Worm (Caenorhabditis elegans) whole organism, mixed stage, embryonic: ENCODE data around the gene C03G6.6.

Experiments used
- M03D4.4 ChIP-seq: sonication (generic microtip); optimal IDR thresholded peaks from 2 replicates; lab custom pipeline; 2017; ENCODE audit warnings: mild to moderate bottlenecking, missing genetic modification characterization, missing compliant biosample characterization
- bed-3 ChIP-seq: fragments of 200-800 bp; sonication (Bioruptor generic); optimal IDR thresholded peaks from 3 replicates; lab custom pipeline; 2018; ENCODE audit warnings: mild to moderate bottlenecking, missing genetic modification characterization, moderate library complexity, missing compliant biosample characterization
- blmp-1 ChIP-seq: fragments of 150-350 bp; optimal IDR thresholded peaks from 2 replicates; lab custom pipeline; 2014; ENCODE audit warnings: missing biosample characterization, missing genetic modification characterization
- ceh-39 ChIP-seq: fragments of 150-350 bp; optimal IDR thresholded peaks from 2 replicates; lab custom pipeline; 2014; ENCODE audit warnings: missing biosample characterization, missing genetic modification characterization
- ceh-43 ChIP-seq: fragments of 200-800 bp; sonication (Bioruptor generic); optimal IDR thresholded peaks from 2 replicates; lab custom pipeline; 2018; ENCODE audit warnings: mild to moderate bottlenecking, missing genetic modification characterization, moderate library complexity, missing compliant biosample characterization
- ceh-83 ChIP-seq: fragments of 200-800 bp; sonication (Bioruptor generic); optimal IDR thresholded peaks from 2 replicates; lab custom pipeline; 2018; ENCODE audit warnings: mild to moderate bottlenecking, missing genetic modification characterization, missing compliant biosample characterization
- ces-1 ChIP-seq: fragments of 150-350 bp; optimal IDR thresholded peaks from 2 replicates; lab custom pipeline; 2014; ENCODE audit warnings: missing biosample characterization, missing genetic modification reagents, missing genetic modification characterization
- cnd-1 ChIP-seq: fragments of 200-800 bp; sonication (Bioruptor generic); optimal IDR thresholded peaks from 2 replicates; lab custom pipeline; 2018; ENCODE audit warnings: mild to moderate bottlenecking, missing genetic modification characterization, missing compliant biosample characterization
- drap-1 ChIP-seq: fragments of 200-800 bp; sonication (Bioruptor generic); optimal IDR thresholded peaks from 3 replicates; lab custom pipeline; 2018; ENCODE audit warnings: mild to moderate bottlenecking, missing genetic modification characterization, missing compliant biosample characterization
- elt-1 ChIP-seq: sonication (generic microtip); optimal IDR thresholded peaks from 2 replicates; lab custom pipeline; 2017; ENCODE audit warnings: missing genetic modification characterization, mild to moderate bottlenecking, missing compliant biosample characterization, antibody characterized with exemption, moderate library complexity, borderline replicate concordance; ENCODE audit not compliant: insufficient read depth
- elt-3 ChIP-seq: fragments of 150-350 bp; optimal IDR thresholded peaks from 2 replicates; lab custom pipeline; 2014; ENCODE audit warnings: missing biosample characterization, missing genetic modification characterization
- flh-1 ChIP-seq: fragments of 200-800 bp; sonication (Bioruptor generic); optimal IDR thresholded peaks from 2 replicates; lab custom pipeline; 2018; ENCODE audit warnings: mild to moderate bottlenecking, missing genetic modification characterization, moderate library complexity, missing compliant biosample characterization
- ham-2 ChIP-seq: fragments of 200-800 bp; sonication (Bioruptor generic); optimal IDR thresholded peaks from 2 replicates; lab custom pipeline; 2018; ENCODE audit warnings: mild to moderate bottlenecking, missing genetic modification characterization, missing compliant biosample characterization
- hlh-1 ChIP-seq: fragments of 150-350 bp; optimal IDR thresholded peaks from 2 replicates; lab custom pipeline; 2014; ENCODE audit warnings: missing biosample characterization, missing genetic modification reagents, missing genetic modification characterization
- lin-13 ChIP-seq: fragments of 150-350 bp; optimal IDR thresholded peaks from 2 replicates; lab custom pipeline; 2014; ENCODE audit warnings: missing biosample characterization, missing genetic modification characterization
- lin-32 ChIP-seq: fragments of 200-800 bp; sonication (Bioruptor generic); optimal IDR thresholded peaks from 2 replicates; lab custom pipeline; 2018; ENCODE audit warnings: mild to moderate bottlenecking, missing genetic modification characterization, missing compliant biosample characterization
- lsy-2 ChIP-seq: fragments of 150-350 bp; optimal IDR thresholded peaks from 2 replicates; lab custom pipeline; 2014; ENCODE audit warnings: missing biosample characterization, missing genetic modification characterization
- mab-5 ChIP-seq: fragments of 150-350 bp; optimal IDR thresholded peaks from 2 replicates; lab custom pipeline; 2014; ENCODE audit warnings: missing biosample characterization, missing genetic modification characterization
- mep-1 ChIP-seq: fragments of 150-350 bp; optimal IDR thresholded peaks from 2 replicates; lab custom pipeline; 2017; ENCODE audit warnings: missing biosample characterization, missing genetic modification reagents, missing genetic modification characterization, inconsistent platforms
- mls-2 ChIP-seq: sonication (generic microtip); optimal IDR thresholded peaks from 2 replicates; lab custom pipeline; 2016; ENCODE audit warnings: mild to moderate bottlenecking, missing genetic modification characterization, moderate library complexity, missing compliant biosample characterization
- nhr-12 ChIP-seq: fragments of 150-350 bp; optimal IDR thresholded peaks from 2 replicates; lab custom pipeline; 2014; ENCODE audit warnings: missing biosample characterization, missing genetic modification characterization
- nhr-2 ChIP-seq: fragments of 150-350 bp; optimal IDR thresholded peaks from 2 replicates; lab custom pipeline; 2014; ENCODE audit warnings: missing biosample characterization, missing genetic modification characterization
- nhr-237 ChIP-seq: fragments of 150-350 bp; optimal IDR thresholded peaks from 2 replicates; lab custom pipeline; 2014; ENCODE audit warnings: missing biosample characterization, missing genetic modification characterization
- nhr-28 ChIP-seq: fragments of 150-350 bp; optimal IDR thresholded peaks from 2 replicates; lab custom pipeline; 2014; ENCODE audit warnings: missing biosample characterization, missing genetic modification characterization
- nhr-76 ChIP-seq: sonication (generic microtip); optimal IDR thresholded peaks from 2 replicates; lab custom pipeline; 2017; ENCODE audit warnings: missing biosample characterization, missing genetic modification characterization
- pha-4 ChIP-seq: fragments of 150-350 bp; optimal IDR thresholded peaks from 2 replicates; lab custom pipeline; 2018; ENCODE audit warnings: missing biosample characterization, missing genetic modification reagents, missing genetic modification characterization
- sem-2 ChIP-seq: fragments of 200-800 bp; sonication (Bioruptor generic); optimal IDR thresholded peaks from 2 replicates; lab custom pipeline; 2018; ENCODE audit warnings: mild to moderate bottlenecking, missing genetic modification characterization, missing compliant biosample characterization
- snpc-4 ChIP-seq: fragments of 150-350 bp; optimal IDR thresholded peaks from 2 replicates; lab custom pipeline; 2014; ENCODE audit warnings: missing biosample characterization, missing genetic modification characterization
- tbx-8 ChIP-seq: fragments of 200-800 bp; sonication (Bioruptor generic); optimal IDR thresholded peaks from 2 replicates; lab custom pipeline; 2018; ENCODE audit warnings: mild to moderate bottlenecking, missing genetic modification characterization, moderate library complexity, missing compliant biosample characterization
- unc-120 ChIP-seq: sonication (generic microtip); optimal IDR thresholded peaks from 2 replicates; lab custom pipeline; 2017; ENCODE audit warnings: missing genetic modification characterization, missing compliant biosample characterization; ENCODE audit not compliant: poor library complexity, severe bottlenecking
- unc-62 ChIP-seq: fragments of 150-350 bp; optimal IDR thresholded peaks from 2 replicates; lab custom pipeline; 2014; ENCODE audit warnings: missing biosample characterization, missing genetic modification reagents, missing genetic modification characterization
- zip-8 ChIP-seq: fragments of 150-350 bp; optimal IDR thresholded peaks from 2 replicates; lab custom pipeline; 2014; ENCODE audit warnings: missing biosample characterization, missing genetic modification characterization
- ztf-11 ChIP-seq: fragments of 150-350 bp; optimal IDR thresholded peaks from 2 replicates; lab custom pipeline; 2014; ENCODE audit warnings: missing biosample characterization, missing genetic modification characterization

C03G6.6 gene

ce11 chrV:7357132-7357531, at the start of gene C03G6.6:
Gene C03G6.6, plus strand, starts transcription at chrV:7357432.
- TF ChIP-seq nhr-28 (tag; lab: Kevin White, UChicago), result no peak
- no peak for TF ChIP-seq ceh-83 (GFP tag; lab: Kevin White, UChicago)
- no peak for TF ChIP-seq M03D4.4 (tag; lab: Kevin White, UChicago)
- TF ChIP-seq nhr-237 (tag; lab: Kevin White, UChicago), result no peak
- TF ChIP-seq elt-3 (tag; lab: Kevin White, UChicago), result no peak
- TF ChIP-seq sem-2 (GFP tag; lab: Kevin White, UChicago), result no peak
- no peak for TF ChIP-seq lsy-2
- TF ChIP-seq mls-2, result no peak

DNA sequence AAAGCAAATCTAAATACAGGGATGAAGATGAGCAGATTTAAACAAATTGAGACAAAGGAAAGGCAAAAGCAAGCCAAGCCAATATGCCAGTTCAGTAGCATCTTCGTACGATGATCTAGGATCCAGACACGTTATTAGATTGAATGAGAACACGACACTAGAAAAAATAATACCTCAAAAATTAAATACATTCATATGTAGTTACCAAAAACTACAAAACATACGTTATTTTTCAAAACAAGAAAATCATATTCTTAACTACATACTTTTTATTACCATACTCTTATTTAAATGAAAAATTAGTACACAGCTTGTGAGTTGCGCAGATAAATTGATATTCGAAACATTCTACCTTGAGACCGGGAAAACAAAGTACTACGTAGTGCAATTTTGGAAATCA, 44.0 kb upstream of the C03G6.6 start, which contains the start of gene srx-6:
srx-6 (minus strand) TSS at position 101 of the 400 bp plus-strand sequence.
- no peak for TF ChIP-seq blmp-1 (tag; lab: Kevin White, UChicago)
- TF ChIP-seq mls-2, result no peak
- no peak for TF ChIP-seq sem-2 (GFP tag; lab: Kevin White, UChicago)
- TF ChIP-seq lin-32 (GFP tag; lab: Kevin White, UChicago), result no peak
- no peak for TF ChIP-seq ham-2 (GFP tag; lab: Kevin White, UChicago)
- TF ChIP-seq mep-1 (tag; lab: Kevin White, UChicago), result no peak

DNA sequence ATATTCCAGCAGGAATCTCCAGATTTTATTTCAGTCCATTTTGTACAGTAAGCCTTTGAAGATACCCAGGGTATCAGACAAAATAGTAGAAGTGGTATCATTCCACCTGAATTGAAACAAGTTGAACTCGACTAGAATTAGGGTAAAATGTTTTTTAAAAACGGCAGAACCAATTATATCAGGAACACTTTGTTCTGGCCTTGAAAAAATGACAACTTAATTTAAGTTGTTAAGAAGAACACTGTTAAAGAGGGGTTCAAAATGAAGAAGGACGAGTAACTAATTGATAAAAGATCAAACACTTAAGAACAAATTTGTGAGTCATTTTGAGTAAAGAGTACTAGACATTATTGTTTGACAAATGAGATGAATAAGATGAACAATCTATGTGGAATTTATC, 36.3 kb upstream of the C03G6.6 start, which contains the start of gene lmd-4:
lmd-4 (minus strand) TSS at position 101 of the 400 bp plus-strand sequence.
- TF ChIP-seq nhr-2 (tag; lab: Kevin White, UChicago), result no peak
- TF ChIP-seq pha-4 (tag; lab: Kevin White, UChicago), result no peak
- no peak for TF ChIP-seq flh-1 (GFP tag; lab: Kevin White, UChicago)
- TF ChIP-seq bed-3 (GFP tag; lab: Kevin White, UChicago), result no peak
- no peak for TF ChIP-seq unc-62
- no peak for TF ChIP-seq hlh-1
- TF ChIP-seq lsy-2, result no peak
- no peak for TF ChIP-seq M03D4.4 (tag; lab: Kevin White, UChicago)
- no peak for TF ChIP-seq zip-8
- TF ChIP-seq ztf-11 (tag; lab: Kevin White, UChicago), result no peak
- no peak for TF ChIP-seq nhr-28 (tag; lab: Kevin White, UChicago)
- no peak for TF ChIP-seq mep-1 (tag; lab: Kevin White, UChicago)
- no peak for TF ChIP-seq mls-2
- TF ChIP-seq ceh-39 (tag; lab: Kevin White, UChicago), result no peak
- no peak for TF ChIP-seq ceh-83 (GFP tag; lab: Kevin White, UChicago)
- no peak for TF ChIP-seq nhr-12 (tag; lab: Kevin White, UChicago)

- no peak for TF ChIP-seq snpc-4 (tag; lab: Kevin White, UChicago)
Measured at ce11 chrV:7321915-7322314, 35.3 kb upstream of the C03G6.6 start, which contains the start of gene F10G2.10. Gene F10G2.10, plus strand, starts transcription at chrV:7322215.

DNA sequence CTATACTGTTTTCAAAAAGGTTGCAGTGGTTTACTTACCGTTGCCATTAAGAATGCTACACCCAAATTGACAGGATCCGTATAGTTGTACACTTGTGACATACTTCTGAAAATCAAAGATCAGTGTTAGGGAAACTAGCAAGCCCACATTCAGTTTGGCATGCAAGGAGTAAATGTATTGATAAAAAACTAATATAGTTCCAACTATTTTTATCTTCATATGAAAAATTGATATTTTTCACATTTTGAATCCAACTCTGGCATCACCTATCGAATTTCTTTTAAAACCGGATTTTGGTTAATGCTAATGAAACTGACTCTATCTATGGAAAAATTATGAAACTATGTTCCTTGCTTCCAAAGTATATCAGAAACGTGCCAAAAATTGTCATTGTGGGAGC, 31.9 kb upstream of the C03G6.6 start, which contains the start of gene srx-92:
srx-92 (minus strand) TSS at position 101 of the 400 bp plus-strand sequence.
- TF ChIP-seq ceh-83 (GFP tag; lab: Kevin White, UChicago), result no peak
- TF ChIP-seq zip-8, result no peak
- TF ChIP-seq sem-2 (GFP tag; lab: Kevin White, UChicago), result no peak
- no peak for TF ChIP-seq unc-120 (tag; lab: Kevin White, UChicago)
- TF ChIP-seq mls-2, result no peak
- TF ChIP-seq drap-1, result no peak
- no peak for TF ChIP-seq cnd-1 (tag; lab: Kevin White, UChicago)
- TF ChIP-seq blmp-1 (tag; lab: Kevin White, UChicago), result no peak
- TF ChIP-seq nhr-237 (tag; lab: Kevin White, UChicago), result no peak
- no peak for TF ChIP-seq nhr-76 (tag; lab: Kevin White, UChicago)
- no peak for TF ChIP-seq hlh-1
- no peak for TF ChIP-seq lin-13 (tag; lab: Kevin White, UChicago)
- no peak for TF ChIP-seq pha-4 (tag; lab: Kevin White, UChicago)
- TF ChIP-seq nhr-12 (tag; lab: Kevin White, UChicago), result no peak
- TF ChIP-seq mep-1 (tag; lab: Kevin White, UChicago), result no peak
- TF ChIP-seq unc-62, result no peak
- no peak for TF ChIP-seq ham-2 (GFP tag; lab: Kevin White, UChicago)
- TF ChIP-seq ceh-39 (tag; lab: Kevin White, UChicago), result no peak
- no peak for TF ChIP-seq M03D4.4 (tag; lab: Kevin White, UChicago)

- no peak for TF ChIP-seq sem-2 (GFP tag; lab: Kevin White, UChicago)
- TF ChIP-seq lin-32 (GFP tag; lab: Kevin White, UChicago), result no peak
- no peak for TF ChIP-seq ceh-43 (GFP tag; lab: Kevin White, UChicago)
- TF ChIP-seq lsy-2, result no peak
- no peak for TF ChIP-seq drap-1
- no peak for TF ChIP-seq bed-3 (GFP tag; lab: Kevin White, UChicago)
- no peak for TF ChIP-seq elt-1
- no peak for TF ChIP-seq nhr-76 (tag; lab: Kevin White, UChicago)
- TF ChIP-seq ces-1 (GFP tag; lab: Kevin White, UChicago), result no peak
- TF ChIP-seq blmp-1 (tag; lab: Kevin White, UChicago), result no peak
- TF ChIP-seq flh-1 (GFP tag; lab: Kevin White, UChicago), result no peak
- no peak for TF ChIP-seq mep-1 (tag; lab: Kevin White, UChicago)
- TF ChIP-seq nhr-2 (tag; lab: Kevin White, UChicago), result no peak
- no peak for TF ChIP-seq tbx-8 (GFP tag; lab: Kevin White, UChicago)
- no peak for TF ChIP-seq mab-5
Measured at ce11 chrV:7326928-7327327, 30.3 kb upstream of the C03G6.6 start, which contains the start of gene F10G2.4. Gene F10G2.4, plus strand, starts transcription at chrV:7327228.
